Worm (Caenorhabditis elegans): ENCODE measurements around the gene pcs-1.

Gene pcs-1

DNA sequence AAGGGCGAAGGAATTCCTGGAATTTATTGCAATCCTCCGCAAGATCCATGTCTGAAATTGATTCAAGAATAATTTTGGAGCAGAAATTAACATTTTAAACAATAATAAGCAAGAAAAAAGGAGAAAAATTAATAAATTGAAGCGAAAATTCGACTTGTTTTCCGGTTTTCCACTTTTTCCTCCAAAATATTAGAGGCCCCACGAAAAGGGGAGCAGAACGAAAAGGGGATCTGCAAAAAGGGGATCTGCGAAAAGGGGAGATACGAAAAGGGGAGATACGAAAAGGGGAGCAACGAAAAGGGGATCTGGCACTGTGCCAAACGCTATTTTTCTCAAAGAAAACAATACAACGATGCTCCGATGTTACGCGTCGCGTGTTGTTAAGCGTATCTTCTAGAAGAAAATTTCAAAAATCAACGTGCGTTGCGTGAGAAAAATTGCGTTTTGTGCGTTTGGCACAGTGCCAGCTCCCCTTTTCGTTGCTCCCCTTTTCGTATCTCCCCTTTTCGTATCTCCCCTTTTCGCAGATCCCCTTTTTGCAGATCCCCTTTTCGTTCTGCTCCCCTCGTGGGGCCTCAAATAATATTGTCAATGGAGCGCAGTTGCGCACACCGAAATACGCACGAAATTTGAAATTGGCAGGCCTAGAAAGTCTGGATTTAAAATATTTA lies 43.0 kb downstream of the pcs-1 start, which contains the start of gene Y62F5A.12:
Y62F5A.12 (minus strand) TSS at position 51 of the 671 bp plus-strand sequence.
- TF ChIP-seq pes-1 (GFP tag; IDR thresholded peaks at IDR 0.05) (peak; percentile 86), flt-1 (GFP tag; IDR thresholded peaks at IDR 0.05) (peak; percentile 82), hmg-4 (GFP tag; optimal IDR thresholded peaks at IDR 0.05) (peak; percentile 13), ceh-13 (GFP tag; optimal IDR thresholded peaks at IDR 0.05) (peak; percentile 14), hnd-1 (tag; optimal IDR thresholded peaks at IDR 0.05) (peak; percentile 36), sea-1 (GFP tag; conservative IDR thresholded peaks at IDR 0.05) (peak; percentile 79), scrt-1 (GFP tag; IDR thresholded peaks at IDR 0.05) (peak; percentile 71; the same call in 1 of the 2 replicates), tbx-11 (GFP tag; IDR thresholded peaks at IDR 0.05) (peak; percentile 63), tbx-37 (GFP tag; conservative IDR thresholded peaks at IDR 0.05) (peak; percentile 86), ets-7 (tag; optimal IDR thresholded peaks at IDR 0.05) (peak; percentile 70)

DNA sequence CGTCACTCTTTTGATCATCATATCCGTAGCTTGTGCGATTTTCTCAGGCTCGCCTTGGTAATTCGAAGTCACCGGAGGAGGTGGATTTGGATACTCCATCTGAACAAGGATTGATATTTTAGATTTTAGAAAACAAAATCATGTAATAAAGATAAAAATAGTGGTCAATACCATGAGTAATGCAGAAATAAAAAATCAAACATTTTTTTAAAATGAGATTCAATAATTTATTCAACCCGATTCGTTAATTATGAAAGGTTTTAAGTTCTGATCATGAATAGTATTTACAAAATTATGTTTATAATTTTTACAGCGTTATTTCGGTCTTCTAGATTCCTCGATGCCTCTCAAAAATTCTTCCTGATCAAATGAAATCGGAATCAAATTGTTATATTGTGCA lies 43.8 kb downstream of the pcs-1 start, which contains the start of gene mdt-8:
mdt-8 (minus strand) TSS at position 101 of the 400 bp plus-strand sequence.
- TF ChIP-seq pes-1 (GFP tag; IDR thresholded peaks at IDR 0.05) (no peak), B0310.2 (tag; optimal IDR thresholded peaks at IDR 0.05) (no peak), ama-1 (optimal IDR thresholded peaks at IDR 0.05) (no peak), F13C5.2 (tag; optimal IDR thresholded peaks at IDR 0.05) (no peak), hmg-4 (GFP tag; optimal IDR thresholded peaks at IDR 0.05) (no peak), ets-7 (tag; optimal IDR thresholded peaks at IDR 0.05) (no peak), scrt-1 (GFP tag; IDR thresholded peaks at IDR 0.05) (no peak), ceh-36 (tag; optimal IDR thresholded peaks at IDR 0.05) (no peak), flt-1 (GFP tag; IDR thresholded peaks at IDR 0.05) (no peak), ceh-13 (GFP tag; optimal IDR thresholded peaks at IDR 0.05) (no peak), hnd-1 (tag; optimal IDR thresholded peaks at IDR 0.05) (no peak), aly-1 (tag; optimal IDR thresholded peaks at IDR 0.05) (no peak), hmbx-1 (tag; optimal IDR thresholded peaks at IDR 0.05) (no peak), tbx-11 (GFP tag; IDR thresholded peaks at IDR 0.05) (no peak), sea-1 (GFP tag; conservative IDR thresholded peaks at IDR 0.05) (no peak), tbx-37 (GFP tag; conservative IDR thresholded peaks at IDR 0.05) (no peak), tra-4 (tag; optimal IDR thresholded peaks at IDR 0.05) (no peak)

DNA sequence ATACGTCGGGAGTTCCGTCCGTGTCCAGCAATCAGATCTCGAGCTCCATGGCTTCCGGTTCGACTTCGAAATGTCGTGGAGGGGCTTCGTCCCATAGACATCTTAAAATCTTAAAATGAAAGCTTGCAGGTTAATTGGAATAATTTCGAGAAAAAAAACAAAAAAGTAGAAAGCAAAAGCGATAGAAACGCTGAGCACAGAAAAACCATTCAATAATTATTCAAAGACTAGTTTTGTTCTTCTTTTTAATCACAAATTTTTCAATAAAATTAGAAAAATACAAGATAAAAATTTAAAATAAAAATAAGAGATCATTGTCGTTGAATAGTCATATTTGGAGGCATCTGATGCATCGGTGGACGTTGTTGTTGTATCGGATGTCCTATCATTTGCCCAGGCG lies 50.6 kb downstream of the pcs-1 start, which contains the start of gene age-1:
age-1 (minus strand) TSS at position 101 of the 400 bp plus-strand sequence.
- TF ChIP-seq ets-7 (tag; optimal IDR thresholded peaks at IDR 0.05) = no peak
- no peak for TF ChIP-seq hmg-4 (GFP tag; optimal IDR thresholded peaks at IDR 0.05)
- TF ChIP-seq pes-1 (GFP tag; IDR thresholded peaks at IDR 0.05) = no peak
- no peak for TF ChIP-seq ama-1 (optimal IDR thresholded peaks at IDR 0.05)
- no peak for TF ChIP-seq scrt-1 (GFP tag; IDR thresholded peaks at IDR 0.05)
- no peak for TF ChIP-seq B0310.2 (tag; optimal IDR thresholded peaks at IDR 0.05)
- TF ChIP-seq flt-1 (GFP tag; IDR thresholded peaks at IDR 0.05) = no peak
- no peak for TF ChIP-seq sea-1 (GFP tag; conservative IDR thresholded peaks at IDR 0.05)
